Fruit fly (Drosophila melanogaster) ovary, adult (tissue): Measurements from ENCODE around the gene Lcp65Ag3.

ENCODE experiments used
- CG17801 ChIP-seq: fragments of 200-800 bp; optimal IDR thresholded peaks from 2 replicates; lab custom pipeline; 2019; ENCODE audit warnings: missing biosample characterization, mild to moderate bottlenecking, missing genetic modification characterization, moderate library complexity; ENCODE audit not compliant: partially characterized antibody

Gene Lcp65Ag3

dm6 chr3L:6084446-6084845 is 46.3 kb downstream of the Lcp65Ag3 start:
- TF ChIP-seq CG17801 (GFP tag; lab: Kevin White, UChicago), result no peak

dm6 chr3L:6082561-6082960 is 48.2 kb downstream of the Lcp65Ag3 start, which contains the start of gene CG13293:
CG13293 (plus strand) TSS chr3L:6082883.
- TF ChIP-seq CG17801 (GFP tag; lab: Kevin White, UChicago), result no peak
